Worm (Caenorhabditis elegans): ENCODE results near the gene C14E2.11.
A peak's percentile ranks its signal among the peaks of the same experiment; 100 is the strongest.

The C14E2.11 gene

ce11 chrX:1853596-1853995 is 52.3 kb downstream of the C14E2.11 start, which contains the start of gene T26C11.9:
T26C11.9 (minus strand) TSS chrX:1853849.
- TF ChIP-seq attf-5 (GFP tag; optimal IDR thresholded peaks at IDR 0.05) (peak; percentile 21), chd-7 (tag; optimal IDR thresholded peaks at IDR 0.05) (no peak), ceh-27 (GFP tag; optimal IDR thresholded peaks at IDR 0.05) (peak; percentile 43), B0336.3 (GFP tag; IDR thresholded peaks at IDR 0.05) (no peak), Y53G8AR.9 (GFP tag; conservative IDR thresholded peaks at IDR 0.05) (no peak), mcd-1 (GFP tag; IDR thresholded peaks at IDR 0.05) (peak; percentile 14; the same call in 1 of the 2 replicates)

Measured in whole organism, young adult.